Worm (Caenorhabditis elegans) whole organism, young adult: ENCODE data around the gene try-14.
A peak's percentile ranks its signal among the peaks of the same experiment; 100 is the strongest.

Experiments used
- F22D6.2 ChIP-seq: sonication (generic microtip); optimal IDR thresholded peaks from 2 replicates; lab custom pipeline; 2016; ENCODE audit warnings: mild to moderate bottlenecking, missing genetic modification characterization, missing compliant biosample characterization
- F57A8.1 ChIP-seq: fragments of 200-800 bp; sonication (Bioruptor generic); optimal IDR thresholded peaks from 2 replicates; lab custom pipeline; 2018; ENCODE audit warnings: mild to moderate bottlenecking, missing genetic modification characterization, moderate library complexity, missing compliant biosample characterization
- K12H6.12 ChIP-seq: fragments of 200-800 bp; sonication (Bioruptor generic); optimal IDR thresholded peaks from 2 replicates; lab custom pipeline; 2018; ENCODE audit warnings: mild to moderate bottlenecking, missing genetic modification characterization, missing compliant biosample characterization
- T26A5.8 ChIP-seq: sonication (generic microtip); optimal IDR thresholded peaks from 2 replicates; lab custom pipeline; 2016; ENCODE audit warnings: missing genetic modification characterization, missing compliant biosample characterization
- Y53F4B.3 ChIP-seq: fragments of 200-800 bp; sonication (Bioruptor generic); IDR thresholded peaks from 2 replicates; pipeline ENCODE4 v1.3.6; 2022; ENCODE audit warnings: missing genetic modification reagents, missing genetic modification characterization, missing compliant biosample characterization
- Y53G8AR.9 ChIP-seq: fragments of 200-800 bp; sonication (Bioruptor generic); conservative IDR thresholded peaks from 2 replicates; pipeline ENCODE4 v1.3.6; 2022; ENCODE audit warnings: missing genetic modification reagents, missing genetic modification characterization, missing compliant biosample characterization
- aptf-3 ChIP-seq: fragments of 200-800 bp; sonication (Bioruptor generic); IDR thresholded peaks from 2 replicates; pipeline ENCODE4 v1.3.6; 2022; ENCODE audit warnings: missing genetic modification characterization, missing compliant biosample characterization
- attf-5 ChIP-seq: fragments of 200-800 bp; sonication (Bioruptor generic); optimal IDR thresholded peaks from 2 replicates; lab custom pipeline; 2018; ENCODE audit warnings: mild to moderate bottlenecking, missing genetic modification characterization, missing compliant biosample characterization
- cebp-1 ChIP-seq, 2 experiments: fragments of 200-800 bp in 1 of 2; sonication (Bioruptor generic) in 1 of 2; sonication (generic microtip) in 1 of 2; IDR thresholded peaks in 1 of 2; optimal IDR thresholded peaks in 1 of 2; 2 replicates each; pipeline versions ENCODE4 v1.3.6 to Lab custom; 2017 to 2022; ENCODE audit warnings: missing compliant biosample characterization in 2 of 2, missing genetic modification characterization in 2 of 2, mild to moderate bottlenecking in 1 of 2, missing genetic modification reagents in 1 of 2, moderate library complexity in 1 of 2
- cebp-2 ChIP-seq: fragments of 200-800 bp; sonication (Bioruptor generic); IDR thresholded peaks from 2 replicates; pipeline ENCODE4 v1.3.6; 2022; ENCODE audit warnings: missing genetic modification characterization, missing compliant biosample characterization
- ceh-27 ChIP-seq: fragments of 200-800 bp; sonication (Bioruptor generic); optimal IDR thresholded peaks from 2 replicates; lab custom pipeline; 2018; ENCODE audit warnings: mild to moderate bottlenecking, missing genetic modification characterization, moderate library complexity, missing compliant biosample characterization
- ceh-40 ChIP-seq: fragments of 200-800 bp; sonication (Bioruptor generic); IDR thresholded peaks from 2 replicates; pipeline ENCODE4 v1.3.6; 2022; ENCODE audit warnings: missing genetic modification characterization, missing compliant biosample characterization
- dox-1 ChIP-seq: fragments of 200-800 bp; sonication (Bioruptor generic); IDR thresholded peaks from 2 replicates; pipeline ENCODE4 v1.3.6; 2022; ENCODE audit warnings: missing genetic modification reagents, missing genetic modification characterization, missing compliant biosample characterization
- dpff-1 ChIP-seq: sonication (generic microtip); optimal IDR thresholded peaks from 2 replicates; lab custom pipeline; 2017; ENCODE audit warnings: mild to moderate bottlenecking, missing genetic modification characterization, missing compliant biosample characterization
- ets-4 ChIP-seq: fragments of 200-800 bp; sonication (Bioruptor generic); optimal IDR thresholded peaks from 2 replicates; lab custom pipeline; 2018; ENCODE audit warnings: mild to moderate bottlenecking, missing genetic modification characterization, missing compliant biosample characterization
- fkh-3 ChIP-seq: sonication (generic microtip); optimal IDR thresholded peaks from 2 replicates; lab custom pipeline; 2016; ENCODE audit warnings: mild to moderate bottlenecking, missing genetic modification characterization, missing compliant biosample characterization
- hmg-1.2 ChIP-seq: fragments of 200-800 bp; sonication (Bioruptor generic); IDR thresholded peaks from 2 replicates; pipeline ENCODE4 v1.3.6; 2022; ENCODE audit warnings: missing genetic modification reagents, missing genetic modification characterization, missing compliant biosample characterization
- hmg-20 ChIP-seq: fragments of 200-800 bp; sonication (Bioruptor generic); IDR thresholded peaks from 2 replicates; pipeline ENCODE4 v1.3.6; 2022; ENCODE audit warnings: missing genetic modification reagents, missing genetic modification characterization, missing compliant biosample characterization
- hrde-1 ChIP-seq: sonication (generic microtip); optimal IDR thresholded peaks from 2 replicates; lab custom pipeline; 2016; ENCODE audit warnings: missing genetic modification characterization, mild to moderate bottlenecking, missing compliant biosample characterization, moderate library complexity, missing genotype, missing genetic modification reagents, borderline replicate concordance
- hsf-1 ChIP-seq: fragments of 200-800 bp; sonication (Bioruptor generic); IDR thresholded peaks from 2 replicates; pipeline ENCODE4 v1.3.6; 2022; ENCODE audit warnings: missing genetic modification reagents, missing genetic modification characterization, missing compliant biosample characterization
- let-607 ChIP-seq, 2 experiments: fragments of 200-800 bp in 1 of 2; sonication (Bioruptor generic) in 1 of 2; sonication (generic microtip) in 1 of 2; optimal IDR thresholded peaks; 2 replicates each; lab custom pipeline; 2016 to 2018; ENCODE audit warnings: mild to moderate bottlenecking in 2 of 2, missing compliant biosample characterization in 2 of 2, missing genetic modification characterization in 2 of 2, moderate library complexity in 2 of 2, missing genotype in 1 of 2
- lin-40 ChIP-seq: sonication (generic microtip); optimal IDR thresholded peaks from 2 replicates; lab custom pipeline; 2016; ENCODE audit warnings: missing genetic modification characterization, mild to moderate bottlenecking, missing compliant biosample characterization, missing genotype, missing genetic modification reagents
- madf-3 ChIP-seq: fragments of 200-800 bp; sonication (Bioruptor generic); IDR thresholded peaks from 2 replicates; pipeline ENCODE4 v1.3.6; 2022; ENCODE audit warnings: missing genetic modification reagents, missing genetic modification characterization, missing compliant biosample characterization
- mcd-1 ChIP-seq: fragments of 200-800 bp; sonication (Bioruptor generic); IDR thresholded peaks from 2 replicates; pipeline ENCODE4 v1.3.6; 2022; ENCODE audit warnings: missing genetic modification reagents, missing genetic modification characterization, missing compliant biosample characterization
- mxl-1 ChIP-seq: sonication (generic microtip); optimal IDR thresholded peaks from 2 replicates; lab custom pipeline; 2016; ENCODE audit warnings: missing genetic modification characterization, missing compliant biosample characterization
- nfyb-1 ChIP-seq: fragments of 200-800 bp; sonication (Bioruptor generic); IDR thresholded peaks from 2 replicates; pipeline ENCODE4 v1.3.6; 2022; ENCODE audit warnings: missing genetic modification reagents, missing genetic modification characterization, missing compliant biosample characterization
- nhr-120 ChIP-seq: fragments of 200-800 bp; sonication (Bioruptor generic); IDR thresholded peaks from 2 replicates; pipeline ENCODE4 v1.3.6; 2022; ENCODE audit warnings: missing genetic modification characterization, missing compliant biosample characterization
- nhr-80 ChIP-seq: sonication (generic microtip); optimal IDR thresholded peaks from 2 replicates; lab custom pipeline; 2016; ENCODE audit warnings: missing genetic modification characterization, missing compliant biosample characterization
- nhr-90 ChIP-seq: sonication (generic microtip); optimal IDR thresholded peaks from 2 replicates; lab custom pipeline; 2016; ENCODE audit warnings: missing genotype, mild to moderate bottlenecking, missing genetic modification characterization, missing compliant biosample characterization
- pha-4 ChIP-seq: fragments of 150-350 bp; sonication (generic microtip); optimal IDR thresholded peaks from 2 replicates; lab custom pipeline; 2014; ENCODE audit warnings: missing biosample characterization, missing genetic modification reagents, missing genetic modification characterization
- sea-2 ChIP-seq: fragments of 200-800 bp; sonication (Bioruptor generic); IDR thresholded peaks from 2 replicates; pipeline ENCODE4 v1.3.6; 2022; ENCODE audit warnings: missing genetic modification characterization, missing compliant biosample characterization
- snpc-3.4 ChIP-seq: sonication (generic microtip); optimal IDR thresholded peaks from 2 replicates; lab custom pipeline; 2017; ENCODE audit warnings: missing genetic modification characterization, mild to moderate bottlenecking, missing compliant biosample characterization, antibody characterized with exemption, moderate library complexity, missing genotype, missing genetic modification reagents
- sptf-2 ChIP-seq: fragments of 200-800 bp; sonication (Bioruptor generic); optimal IDR thresholded peaks from 2 replicates; lab custom pipeline; 2018; ENCODE audit warnings: mild to moderate bottlenecking, missing genetic modification characterization, missing compliant biosample characterization
- zfh-2 ChIP-seq: fragments of 200-800 bp; sonication (Bioruptor generic); conservative IDR thresholded peaks from 2 replicates; pipeline ENCODE4 v1.3.6; 2022; ENCODE audit warnings: missing genetic modification reagents, missing genetic modification characterization, missing compliant biosample characterization
- ztf-18 ChIP-seq: sonication (generic microtip); optimal IDR thresholded peaks from 2 replicates; lab custom pipeline; 2016; ENCODE audit warnings: missing genotype, mild to moderate bottlenecking, missing genetic modification characterization, missing compliant biosample characterization
- ztf-26 ChIP-seq: sonication (generic microtip); optimal IDR thresholded peaks from 2 replicates; lab custom pipeline; 2017; ENCODE audit warnings: missing genetic modification characterization, missing compliant biosample characterization

The try-14 gene

DNA sequence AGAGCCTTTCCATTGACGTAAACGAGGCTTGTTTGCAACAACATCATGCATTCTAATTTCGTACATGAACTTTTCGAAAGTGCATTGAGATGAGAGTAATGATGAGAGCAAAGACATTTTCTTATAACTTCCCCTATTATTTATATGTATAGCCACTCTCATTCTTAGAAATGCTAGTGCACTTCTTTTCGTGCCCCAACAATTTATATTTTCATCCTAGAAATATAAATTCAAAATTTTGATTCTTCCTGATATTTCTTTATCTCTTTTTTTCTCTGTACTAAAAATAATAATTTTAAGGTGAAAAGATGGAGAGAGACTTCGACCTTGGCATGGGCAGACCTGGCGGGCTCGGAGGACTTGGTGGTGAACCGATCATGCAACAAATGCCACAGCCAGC lies 16.4 kb downstream of the try-14 start, which contains the start of gene mek-1:
TSS of gene mek-1 (plus strand) at position 301 of the 400 bp plus-strand sequence.
- TF ChIP-seq nhr-90 (tag; lab: Kevin White, UChicago) (no peak), T26A5.8 (tag; lab: Kevin White, UChicago) (no peak), madf-3 (no peak), sea-2 (no peak), pha-4 (tag; lab: Kevin White, UChicago) (no peak), dpff-1 (tag; lab: Kevin White, UChicago) (no peak), mcd-1 (GFP tag; lab: Robert Waterston, UW) (no peak), F22D6.2 (tag; lab: Kevin White, UChicago) (no peak), Y53F4B.3 (GFP tag; lab: Robert Waterston, UW) (no peak), aptf-3 (GFP tag; lab: Robert Waterston, UW) (no peak), mxl-1 (tag; lab: Kevin White, UChicago) (no peak), cebp-2 (GFP tag; lab: Robert Waterston, UW) (no peak), fkh-3 (no peak)
- TF ChIP-seq, all 124 proteins: peak for 0

DNA sequence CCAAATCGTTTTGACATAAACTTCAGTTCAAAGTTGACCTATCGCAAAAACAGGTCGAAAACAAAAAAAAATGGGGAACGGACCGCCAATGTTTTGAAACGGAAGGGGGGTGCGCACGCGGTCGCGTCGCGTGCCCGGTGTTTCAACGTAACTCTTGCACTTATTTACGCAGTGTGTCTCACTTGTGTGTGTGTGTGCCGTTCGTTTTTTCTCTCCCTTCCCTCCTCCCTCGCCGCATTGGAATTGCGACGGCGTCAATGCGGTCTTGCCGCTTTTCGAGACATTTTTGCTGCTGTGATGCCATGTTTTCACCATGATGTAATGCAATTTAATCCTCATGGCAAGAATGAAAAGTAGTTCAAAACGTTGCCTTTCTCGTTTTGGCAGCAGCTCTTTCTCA lies 16.9 kb downstream of the try-14 start:
- TF ChIP-seq madf-3 (peak; percentile 73; the same call in 1 of the 2 replicates), ets-4 (GFP tag; lab: Kevin White, UChicago) (no peak), nhr-80 (tag; lab: Kevin White, UChicago) (peak; percentile 61), sptf-2 (GFP tag; lab: Kevin White, UChicago) (no peak), F57A8.1 (GFP tag; lab: Kevin White, UChicago) (no peak), hrde-1 (tag; lab: Kevin White, UChicago) (no peak), attf-5 (GFP tag; lab: Kevin White, UChicago) (peak; percentile 61), ceh-27 (peak; percentile 28), hmg-1.2 (peak; percentile 37; the same call in 1 of the 2 replicates), K12H6.12 (tag; lab: Kevin White, UChicago) (peak; percentile 60), ztf-18 (tag; lab: Kevin White, UChicago) (peak; percentile 0), dox-1 (GFP tag; lab: Robert Waterston, UW) (peak; percentile 69), dpff-1 (tag; lab: Kevin White, UChicago) (no peak), zfh-2 (GFP tag; lab: Robert Waterston, UW) (peak; percentile 86), nfyb-1 (GFP tag; lab: Robert Waterston, UW) (peak; percentile 12; the same call in 1 of the 2 replicates)
- TF ChIP-seq, all 124 proteins: peak for 10

DNA sequence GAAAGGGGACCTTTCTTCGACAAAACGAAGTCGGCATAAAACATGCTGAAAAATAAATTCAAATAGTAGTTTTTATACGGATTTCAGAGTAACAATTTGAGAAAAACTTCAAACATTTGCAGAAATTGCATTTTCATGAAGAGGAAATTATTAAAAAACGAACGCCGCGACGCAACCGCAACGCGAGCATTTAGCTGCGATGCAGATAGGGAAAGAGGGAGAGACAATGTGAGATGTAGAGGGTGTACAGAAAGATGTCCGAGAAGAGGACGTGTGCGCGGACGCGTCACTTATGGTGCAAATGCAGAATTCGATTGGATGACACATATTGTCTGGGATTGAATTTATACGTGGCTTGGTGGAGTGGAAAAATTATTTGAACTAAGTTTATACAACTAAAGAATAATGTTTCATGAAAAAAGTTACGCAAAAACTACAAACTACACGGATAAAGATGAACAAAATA lies 20.4 kb downstream of the try-14 start, which contains the start of gene coh-1:
TSS of gene coh-1 (minus strand) at position 51 of the 466 bp plus-strand sequence.
- 0 out of 2 replicates have a peak, but pooled peaks have one; percentile 66 for TF ChIP-seq madf-3
- TF ChIP-seq aptf-3 (GFP tag; lab: Robert Waterston, UW): no peak
- TF ChIP-seq lin-40 (tag; lab: Kevin White, UChicago): peak; percentile 30
- TF ChIP-seq ceh-27: peak; percentile 50
- TF ChIP-seq ceh-40 (GFP tag; lab: Robert Waterston, UW): no peak
- no peak for TF ChIP-seq nhr-120 (GFP tag; lab: Robert Waterston, UW)
- no peak for TF ChIP-seq hmg-20 (GFP tag; lab: Robert Waterston, UW)
- TF ChIP-seq hmg-1.2: peak; percentile 76; the same call in 1 of the 2 replicates
- TF ChIP-seq K12H6.12 (tag; lab: Kevin White, UChicago): peak; percentile 7
- peak in 1 of 2 experiments; percentile 26 for TF ChIP-seq let-607 (tag; optimal IDR thresholded peaks at IDR 0.05; lab: Kevin White, UChicago)
- no peak for TF ChIP-seq cebp-1 (GFP tag; IDR thresholded peaks at IDR 0.05; lab: Robert Waterston, UW)
- TF ChIP-seq cebp-1 (tag; optimal IDR thresholded peaks at IDR 0.05; lab: Kevin White, UChicago): peak; percentile 48

DNA sequence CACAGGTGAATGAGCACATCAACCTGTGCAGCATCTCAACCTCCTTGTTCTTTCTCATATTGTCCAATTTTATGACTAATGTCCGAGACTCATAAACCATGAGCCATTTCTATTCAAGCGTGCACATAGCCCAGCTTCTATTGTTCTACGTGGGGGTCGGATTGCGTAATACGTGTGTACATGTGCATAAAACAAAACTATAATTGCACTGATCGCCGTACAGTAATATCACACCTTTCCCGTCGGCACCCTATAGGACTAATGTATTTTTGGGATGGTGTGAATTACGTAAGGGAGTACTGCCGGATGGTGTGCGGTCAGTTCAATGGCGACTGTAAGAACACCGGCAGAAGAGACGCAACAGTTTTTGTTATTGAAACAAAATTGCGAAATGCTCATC lies 25.5 kb downstream of the try-14 start:
- TF ChIP-seq snpc-3.4 (no peak), Y53G8AR.9 (GFP tag; lab: Robert Waterston, UW) (no peak), ztf-26 (tag; lab: Kevin White, UChicago) (no peak), cebp-2 (GFP tag; lab: Robert Waterston, UW) (no peak), hsf-1 (GFP tag; lab: Robert Waterston, UW) (no peak), fkh-3 (no peak), pha-4 (tag; lab: Kevin White, UChicago) (no peak)
